Worm (Caenorhabditis elegans) whole organism, young adult: ENCODE data around the gene srr-9.

Experiments used
- B0019.2 ChIP-seq: fragments of 200-800 bp; sonication (Bioruptor generic); conservative IDR thresholded peaks from 2 replicates; pipeline ENCODE4 v1.3.6; 2022; ENCODE audit warnings: missing genetic modification reagents, missing genetic modification characterization, missing compliant biosample characterization
- B0035.1 ChIP-seq: sonication (generic microtip); optimal IDR thresholded peaks from 2 replicates; lab custom pipeline; 2016; ENCODE audit warnings: missing genetic modification characterization, mild to moderate bottlenecking, missing compliant biosample characterization, missing genotype, missing genetic modification reagents
- B0261.1 ChIP-seq: sonication (generic microtip); optimal IDR thresholded peaks from 2 replicates; lab custom pipeline; 2016; ENCODE audit warnings: mild to moderate bottlenecking, missing genetic modification characterization, moderate library complexity, missing compliant biosample characterization
- D2030.7 ChIP-seq: fragments of 200-800 bp; sonication (Bioruptor generic); IDR thresholded peaks from 2 replicates; pipeline ENCODE4 v1.3.6; 2022; ENCODE audit warnings: missing genetic modification reagents, missing genetic modification characterization, missing compliant biosample characterization
- F10E7.11 ChIP-seq: sonication (generic microtip); optimal IDR thresholded peaks from 2 replicates; lab custom pipeline; 2017; ENCODE audit warnings: mild to moderate bottlenecking, missing genetic modification characterization, moderate library complexity, missing compliant biosample characterization
- F22D6.2 ChIP-seq: sonication (generic microtip); optimal IDR thresholded peaks from 2 replicates; lab custom pipeline; 2016; ENCODE audit warnings: mild to moderate bottlenecking, missing genetic modification characterization, missing compliant biosample characterization
- F23B12.7 ChIP-seq: sonication (generic microtip); optimal IDR thresholded peaks from 2 replicates; lab custom pipeline; 2017; ENCODE audit warnings: missing genetic modification characterization, mild to moderate bottlenecking, missing compliant biosample characterization, antibody characterized with exemption, moderate library complexity; ENCODE audit not compliant: insufficient read depth
- F33H1.4 ChIP-seq: fragments of 200-800 bp; sonication (Bioruptor generic); IDR thresholded peaks from 2 replicates; pipeline ENCODE4 v1.3.6; 2022; ENCODE audit warnings: missing genetic modification reagents, missing genetic modification characterization, missing compliant biosample characterization
- F52B5.7 ChIP-seq: sonication (generic microtip); optimal IDR thresholded peaks from 2 replicates; lab custom pipeline; 2016; ENCODE audit warnings: mild to moderate bottlenecking, missing genetic modification characterization, missing compliant biosample characterization
- F57A8.1 ChIP-seq: fragments of 200-800 bp; sonication (Bioruptor generic); optimal IDR thresholded peaks from 2 replicates; lab custom pipeline; 2018; ENCODE audit warnings: mild to moderate bottlenecking, missing genetic modification characterization, moderate library complexity, missing compliant biosample characterization
- F57C9.4 ChIP-seq: sonication (generic microtip); optimal IDR thresholded peaks from 2 replicates; lab custom pipeline; 2017; ENCODE audit warnings: mild to moderate bottlenecking, missing genetic modification characterization, missing compliant biosample characterization
- K12H6.12 ChIP-seq: fragments of 200-800 bp; sonication (Bioruptor generic); optimal IDR thresholded peaks from 2 replicates; lab custom pipeline; 2018; ENCODE audit warnings: mild to moderate bottlenecking, missing genetic modification characterization, missing compliant biosample characterization
- T07F8.4 ChIP-seq: sonication (generic microtip); optimal IDR thresholded peaks from 2 replicates; lab custom pipeline; 2016; ENCODE audit warnings: mild to moderate bottlenecking, missing genetic modification characterization, moderate library complexity, missing compliant biosample characterization
- T26A5.8 ChIP-seq: sonication (generic microtip); optimal IDR thresholded peaks from 2 replicates; lab custom pipeline; 2016; ENCODE audit warnings: missing genetic modification characterization, missing compliant biosample characterization
- Y53F4B.3 ChIP-seq: fragments of 200-800 bp; sonication (Bioruptor generic); IDR thresholded peaks from 2 replicates; pipeline ENCODE4 v1.3.6; 2022; ENCODE audit warnings: missing genetic modification reagents, missing genetic modification characterization, missing compliant biosample characterization
- Y56A3A.18 ChIP-seq: fragments of 200-800 bp; sonication (Bioruptor generic); IDR thresholded peaks from 2 replicates; pipeline ENCODE4 v1.3.6; 2022; ENCODE audit warnings: missing genetic modification reagents, missing genetic modification characterization, missing compliant biosample characterization
- Y95B8A.8 ChIP-seq: fragments of 200-800 bp; sonication (Bioruptor generic); IDR thresholded peaks from 2 replicates; pipeline ENCODE4 v1.3.6; 2022; ENCODE audit warnings: missing genetic modification reagents, missing genetic modification characterization, missing compliant biosample characterization
- aptf-2 ChIP-seq: fragments of 200-800 bp; sonication (Bioruptor generic); conservative IDR thresholded peaks from 2 replicates; pipeline ENCODE4 v1.3.6; 2022; ENCODE audit warnings: missing genetic modification reagents, missing genetic modification characterization, missing compliant biosample characterization
- aptf-3 ChIP-seq: fragments of 200-800 bp; sonication (Bioruptor generic); IDR thresholded peaks from 2 replicates; pipeline ENCODE4 v1.3.6; 2022; ENCODE audit warnings: missing genetic modification characterization, missing compliant biosample characterization
- ccch-3 ChIP-seq: fragments of 200-800 bp; sonication (Bioruptor generic); optimal IDR thresholded peaks from 2 replicates; lab custom pipeline; 2018; ENCODE audit warnings: mild to moderate bottlenecking, missing genetic modification characterization, missing compliant biosample characterization
- cebp-2 ChIP-seq: fragments of 200-800 bp; sonication (Bioruptor generic); IDR thresholded peaks from 2 replicates; pipeline ENCODE4 v1.3.6; 2022; ENCODE audit warnings: missing genetic modification characterization, missing compliant biosample characterization
- ceh-100 ChIP-seq: fragments of 200-800 bp; sonication (Bioruptor generic); IDR thresholded peaks from 2 replicates; pipeline ENCODE4 v1.3.6; 2022; ENCODE audit warnings: missing genetic modification reagents, missing genetic modification characterization, missing compliant biosample characterization
- ceh-58 ChIP-seq: fragments of 200-800 bp; sonication (Bioruptor generic); IDR thresholded peaks from 2 replicates; pipeline ENCODE4 v1.3.6; 2022; ENCODE audit warnings: missing genetic modification characterization, missing compliant biosample characterization
- ceh-91 ChIP-seq: fragments of 200-800 bp; sonication (Bioruptor generic); IDR thresholded peaks from 2 replicates; pipeline ENCODE4 v1.3.6; 2022; ENCODE audit warnings: missing genetic modification reagents, missing genetic modification characterization, missing compliant biosample characterization
- hmg-1.2 ChIP-seq: fragments of 200-800 bp; sonication (Bioruptor generic); IDR thresholded peaks from 2 replicates; pipeline ENCODE4 v1.3.6; 2022; ENCODE audit warnings: missing genetic modification reagents, missing genetic modification characterization, missing compliant biosample characterization
- hmg-20 ChIP-seq: fragments of 200-800 bp; sonication (Bioruptor generic); IDR thresholded peaks from 2 replicates; pipeline ENCODE4 v1.3.6; 2022; ENCODE audit warnings: missing genetic modification reagents, missing genetic modification characterization, missing compliant biosample characterization
- hrde-1 ChIP-seq: sonication (generic microtip); optimal IDR thresholded peaks from 2 replicates; lab custom pipeline; 2016; ENCODE audit warnings: missing genetic modification characterization, mild to moderate bottlenecking, missing compliant biosample characterization, moderate library complexity, missing genotype, missing genetic modification reagents, borderline replicate concordance
- hsf-1 ChIP-seq: fragments of 200-800 bp; sonication (Bioruptor generic); IDR thresholded peaks from 2 replicates; pipeline ENCODE4 v1.3.6; 2022; ENCODE audit warnings: missing genetic modification reagents, missing genetic modification characterization, missing compliant biosample characterization
- lag-1 ChIP-seq: fragments of 200-800 bp; sonication (Bioruptor generic); IDR thresholded peaks from 2 replicates; pipeline ENCODE4 v1.3.6; 2022; ENCODE audit warnings: missing genetic modification reagents, missing genetic modification characterization, missing compliant biosample characterization
- lin-26 ChIP-seq: fragments of 200-800 bp; sonication (Bioruptor generic); IDR thresholded peaks from 2 replicates; pipeline ENCODE4 v1.3.6; 2022; ENCODE audit warnings: missing genetic modification reagents, missing genetic modification characterization, missing compliant biosample characterization
- lin-40 ChIP-seq: sonication (generic microtip); optimal IDR thresholded peaks from 2 replicates; lab custom pipeline; 2016; ENCODE audit warnings: missing genetic modification characterization, mild to moderate bottlenecking, missing compliant biosample characterization, missing genotype, missing genetic modification reagents
- lin-54 ChIP-seq: fragments of 200-800 bp; sonication (Bioruptor generic); optimal IDR thresholded peaks from 2 replicates; lab custom pipeline; 2018; ENCODE audit warnings: mild to moderate bottlenecking, missing genetic modification characterization, missing compliant biosample characterization
- lir-1 ChIP-seq: fragments of 200-800 bp; sonication (Bioruptor generic); conservative IDR thresholded peaks from 2 replicates; pipeline ENCODE4 v1.3.6; 2022; ENCODE audit warnings: missing genetic modification reagents, missing genetic modification characterization, missing compliant biosample characterization
- madf-3 ChIP-seq: fragments of 200-800 bp; sonication (Bioruptor generic); IDR thresholded peaks from 2 replicates; pipeline ENCODE4 v1.3.6; 2022; ENCODE audit warnings: missing genetic modification reagents, missing genetic modification characterization, missing compliant biosample characterization
- mcd-1 ChIP-seq: fragments of 200-800 bp; sonication (Bioruptor generic); IDR thresholded peaks from 2 replicates; pipeline ENCODE4 v1.3.6; 2022; ENCODE audit warnings: missing genetic modification reagents, missing genetic modification characterization, missing compliant biosample characterization
- nhr-120 ChIP-seq: fragments of 200-800 bp; sonication (Bioruptor generic); IDR thresholded peaks from 2 replicates; pipeline ENCODE4 v1.3.6; 2022; ENCODE audit warnings: missing genetic modification characterization, missing compliant biosample characterization
- repo-1 ChIP-seq: sonication (generic microtip); optimal IDR thresholded peaks from 2 replicates; lab custom pipeline; 2017; ENCODE audit warnings: mild to moderate bottlenecking, missing genetic modification characterization, missing compliant biosample characterization
- rpc-1 ChIP-seq, 2 experiments: fragments of 150-350 bp in 1 of 2; sonication (generic microtip) in 1 of 2; optimal IDR thresholded peaks; 2 replicates each; lab custom pipeline; 2014 to 2018; ENCODE audit warnings: missing biosample characterization in 1 of 2, missing genetic modification characterization in 1 of 2, missing genetic modification reagents in 1 of 2, missing genotype in 1 of 2
- sea-2 ChIP-seq: fragments of 200-800 bp; sonication (Bioruptor generic); IDR thresholded peaks from 2 replicates; pipeline ENCODE4 v1.3.6; 2022; ENCODE audit warnings: missing genetic modification characterization, missing compliant biosample characterization
- snpc-1.3 ChIP-seq: sonication (generic microtip); optimal IDR thresholded peaks from 2 replicates; lab custom pipeline; 2017; ENCODE audit warnings: missing genetic modification characterization, mild to moderate bottlenecking, missing compliant biosample characterization, antibody characterized with exemption, moderate library complexity, missing genotype, missing genetic modification reagents; ENCODE audit not compliant: insufficient read depth
- snpc-3.4 ChIP-seq: sonication (generic microtip); optimal IDR thresholded peaks from 2 replicates; lab custom pipeline; 2017; ENCODE audit warnings: missing genetic modification characterization, mild to moderate bottlenecking, missing compliant biosample characterization, antibody characterized with exemption, moderate library complexity, missing genotype, missing genetic modification reagents
- tbp1 ChIP-seq: fragments of 200-800 bp; sonication (Bioruptor generic); optimal IDR thresholded peaks from 2 replicates; lab custom pipeline; 2018; ENCODE audit warnings: mild to moderate bottlenecking, missing genetic modification characterization, missing compliant biosample characterization
- tlf-1 ChIP-seq: fragments of 200-800 bp; sonication (Bioruptor generic); optimal IDR thresholded peaks from 2 replicates; lab custom pipeline; 2018; ENCODE audit warnings: mild to moderate bottlenecking, missing genetic modification characterization, missing compliant biosample characterization
- unc-130 ChIP-seq: sonication (generic microtip); optimal IDR thresholded peaks from 2 replicates; lab custom pipeline; 2016; ENCODE audit warnings: missing genetic modification reagents, missing genetic modification characterization, missing compliant biosample characterization
- zim-3 ChIP-seq: sonication (generic microtip); optimal IDR thresholded peaks from 2 replicates; lab custom pipeline; 2017; ENCODE audit warnings: mild to moderate bottlenecking, missing genetic modification characterization, moderate library complexity, missing compliant biosample characterization
- ztf-25 ChIP-seq: fragments of 200-800 bp; sonication (Bioruptor generic); IDR thresholded peaks from 2 replicates; pipeline ENCODE4 v1.3.6; 2022; ENCODE audit warnings: missing genetic modification reagents, missing genetic modification characterization, missing compliant biosample characterization
- ztf-26 ChIP-seq: sonication (generic microtip); optimal IDR thresholded peaks from 2 replicates; lab custom pipeline; 2017; ENCODE audit warnings: missing genetic modification characterization, missing compliant biosample characterization
- ztf-3 ChIP-seq: fragments of 200-800 bp; sonication (Bioruptor generic); optimal IDR thresholded peaks from 2 replicates; lab custom pipeline; 2018; ENCODE audit warnings: mild to moderate bottlenecking, missing genetic modification characterization, missing compliant biosample characterization
- ztf-6 ChIP-seq: fragments of 200-800 bp; sonication (Bioruptor generic); IDR thresholded peaks from 2 replicates; pipeline ENCODE4 v1.3.6; 2022; ENCODE audit warnings: missing genetic modification reagents, missing genetic modification characterization, missing compliant biosample characterization

Gene srr-9

DNA sequence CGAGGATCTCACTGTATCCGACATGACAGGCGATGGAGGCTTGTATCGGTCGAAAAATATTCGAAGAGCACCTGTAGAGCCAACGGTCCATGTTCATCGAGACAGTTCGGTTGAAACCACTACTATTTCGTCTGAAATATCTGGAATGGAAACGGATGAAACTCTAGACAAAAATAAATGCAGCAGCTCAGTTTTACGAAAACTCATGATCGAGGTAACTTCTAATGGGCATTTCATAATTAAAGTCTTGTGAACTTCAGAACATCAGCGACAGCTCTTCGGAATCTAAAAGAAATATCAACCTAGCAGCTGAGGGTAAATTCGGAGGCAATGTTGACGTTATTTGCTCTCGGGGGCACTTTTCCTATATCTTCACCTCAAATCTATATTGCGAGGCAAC lies 37.4 kb downstream of the srr-9 start (continued):
- TF ChIP-seq rpc-1 (optimal IDR thresholded peaks at IDR 0.05; lab: Kevin White, UChicago) (no peak), rpc-1 (tag; optimal IDR thresholded peaks at IDR 0.05; lab: Kevin White, UChicago) (no peak), Y56A3A.18 (GFP tag; lab: Robert Waterston, UW) (no peak), repo-1 (tag; lab: Kevin White, UChicago) (no peak), lin-26 (no peak), ztf-6 (no peak), hrde-1 (no peak), nhr-120 (GFP tag; lab: Robert Waterston, UW) (no peak), lir-1 (GFP tag; lab: Robert Waterston, UW) (no peak), unc-130 (GFP tag; lab: Kevin White, UChicago) (no peak), lin-40 (tag; lab: Kevin White, UChicago) (no peak), ztf-3 (GFP tag; lab: Kevin White, UChicago) (no peak), B0019.2 (no peak), hmg-20 (no peak), Y95B8A.8 (GFP tag; lab: Robert Waterston, UW) (no peak), T07F8.4 (tag; lab: Kevin White, UChicago) (no peak), zim-3 (tag; lab: Kevin White, UChicago) (no peak), snpc-3.4 (no peak), F10E7.11 (tag; lab: Kevin White, UChicago) (no peak), aptf-3 (no peak), F52B5.7 (tag; lab: Kevin White, UChicago) (no peak), T26A5.8 (tag; lab: Kevin White, UChicago) (no peak), F22D6.2 (no peak), ceh-58 (GFP tag; lab: Robert Waterston, UW) (no peak), ceh-91 (no peak), B0035.1 (tag; lab: Kevin White, UChicago) (no peak), F57C9.4 (tag; lab: Kevin White, UChicago) (no peak), F57A8.1 (GFP tag; lab: Kevin White, UChicago) (no peak), hmg-1.2 (GFP tag; lab: Robert Waterston, UW) (no peak), ccch-3 (GFP tag; lab: Kevin White, UChicago) (no peak), madf-3 (GFP tag; lab: Robert Waterston, UW) (no peak), lag-1 (GFP tag; lab: Robert Waterston, UW) (no peak), tlf-1 (GFP tag; lab: Kevin White, UChicago) (peak; percentile 20), cebp-2 (GFP tag; lab: Robert Waterston, UW) (no peak), mcd-1 (GFP tag; lab: Robert Waterston, UW) (peak; percentile 21; the same call in 1 of the 2 replicates), Y53F4B.3 (GFP tag; lab: Robert Waterston, UW) (no peak), aptf-2 (GFP tag; lab: Robert Waterston, UW) (no peak), hsf-1 (GFP tag; lab: Robert Waterston, UW) (0 out of 2 replicates have a peak, but pooled peaks have one; percentile 66), D2030.7 (GFP tag; lab: Robert Waterston, UW) (no peak), tbp1 (GFP tag; lab: Kevin White, UChicago) (no peak), sea-2 (no peak), F23B12.7 (no peak), snpc-1.3 (tag; lab: Kevin White, UChicago) (no peak), F33H1.4 (GFP tag; lab: Robert Waterston, UW) (peak; percentile 8; the same call in 1 of the 2 replicates), K12H6.12 (no peak), ztf-25 (GFP tag; lab: Robert Waterston, UW) (no peak), ceh-100 (GFP tag; lab: Robert Waterston, UW) (no peak), ztf-26 (tag; lab: Kevin White, UChicago) (no peak), B0261.1 (tag; lab: Kevin White, UChicago) (no peak), lin-54 (GFP tag; lab: Kevin White, UChicago) (peak; percentile 2)
